Fruit fly (Drosophila melanogaster) whole organism, prepupa: ENCODE measurements around the gene Cap-H2.

ENCODE experiments used
- CG31627 ChIP-seq: fragments of 200-800 bp; sonication (Bioruptor generic); optimal IDR thresholded peaks from 3 replicates; lab custom pipeline; 2016; ENCODE audit warnings: missing biosample characterization, missing genetic modification characterization
- CG3919 ChIP-seq: fragments of 200-800 bp; sonication (Bioruptor generic); optimal IDR thresholded peaks from 3 replicates; lab custom pipeline; 2016; ENCODE audit warnings: missing biosample characterization, missing genetic modification characterization
- CG6808 ChIP-seq: fragments of 200-800 bp; sonication (Bioruptor generic); optimal IDR thresholded peaks from 3 replicates; lab custom pipeline; 2017; ENCODE audit warnings: missing biosample characterization, missing genetic modification characterization, mild to moderate bottlenecking, moderate library complexity, missing genetic modification reagents
- CG7368 ChIP-seq: fragments of 200-800 bp; sonication (Bioruptor generic); optimal IDR thresholded peaks from 3 replicates; lab custom pipeline; 2016; ENCODE audit warnings: missing biosample characterization, missing genetic modification characterization
- Lpt ChIP-seq: fragments of 200-800 bp; sonication (Bioruptor generic); optimal IDR thresholded peaks from 3 replicates; lab custom pipeline; 2016; ENCODE audit warnings: missing biosample characterization, missing genetic modification characterization
- cyc ChIP-seq: fragments of 200-800 bp; sonication (Bioruptor generic); optimal IDR thresholded peaks from 3 replicates; lab custom pipeline; 2016; ENCODE audit warnings: missing biosample characterization, missing genetic modification characterization
- lz ChIP-seq: fragments of 200-800 bp; sonication (Bioruptor generic); optimal IDR thresholded peaks from 3 replicates; lab custom pipeline; 2016; ENCODE audit warnings: missing biosample characterization, missing genetic modification characterization
- ss ChIP-seq, 2 experiments: fragments of 200-800 bp; sonication (Bioruptor generic); optimal IDR thresholded peaks; 2 replicates in 1 of 2; 3 replicates in 1 of 2; lab custom pipeline; 2017 to 2018; ENCODE audit warnings: mild to moderate bottlenecking in 2 of 2, missing biosample characterization in 2 of 2, missing genetic modification characterization in 2 of 2, moderate library complexity in 1 of 2

dm6 chr3R:10775246-10775645 lies 14.1 kb downstream of the Cap-H2 start:
- TF ChIP-seq Lpt (GFP tag; lab: Kevin White, UChicago) (peak; percentile 9), CG6808 (GFP tag; lab: Kevin White, UChicago) (no peak), lz (peak; percentile 12), CG31627 (GFP tag; lab: Kevin White, UChicago) (peak; percentile 41), ss (GFP tag; optimal IDR thresholded peaks at IDR 0.05; lab: Kevin White, UChicago) (no peak), CG3919 (GFP tag; lab: Kevin White, UChicago) (no peak), cyc (GFP tag; lab: Kevin White, UChicago) (peak; percentile 26), CG7368 (no peak)
